Fruit fly (Drosophila melanogaster) whole organism, embryonic: Measurements from ENCODE around the gene ECSIT.
A peak's percentile ranks its signal among the peaks of the same experiment; 100 is the strongest.

Source experiments
- Asciz ChIP-seq: fragments of 200-800 bp; sonication (Bioruptor generic); optimal IDR thresholded peaks from 2 replicates; lab custom pipeline; 2017; ENCODE audit warnings: missing biosample characterization, mild to moderate bottlenecking, missing genetic modification characterization, missing genetic modification reagents
- B-H1 ChIP-seq: fragments of 200-800 bp; sonication (Bioruptor generic); IDR thresholded peaks from 3 replicates; pipeline ENCODE4 v1.3.6; 2022; ENCODE audit warnings: missing biosample characterization, missing genetic modification characterization
- CG10274 ChIP-seq: fragments of 200-800 bp; sonication (Bioruptor generic); optimal IDR thresholded peaks from 3 replicates; lab custom pipeline; 2017; ENCODE audit warnings: missing biosample characterization, mild to moderate bottlenecking, missing genetic modification characterization
- CG10321 ChIP-seq: fragments of 200-800 bp; sonication (Bioruptor generic); IDR thresholded peaks from 2 replicates; pipeline ENCODE4 v1.3.6; 2022; ENCODE audit warnings: missing biosample characterization, missing genetic modification characterization
- CG10431 ChIP-seq: fragments of 200-800 bp; sonication (Bioruptor generic); optimal IDR thresholded peaks from 3 replicates; lab custom pipeline; 2018; ENCODE audit warnings: missing biosample characterization, mild to moderate bottlenecking, missing genetic modification characterization
- CG10959 ChIP-seq: fragments of 200-800 bp; sonication (Bioruptor generic); IDR thresholded peaks from 2 replicates; pipeline ENCODE4 v1.3.6; 2022; ENCODE audit warnings: missing biosample characterization, missing genetic modification characterization
- CG11560 ChIP-seq: fragments of 200-800 bp; sonication (Bioruptor generic); IDR thresholded peaks from 3 replicates; pipeline ENCODE4 v1.3.6; 2022; ENCODE audit warnings: missing biosample characterization, missing genetic modification characterization
- CG13894 ChIP-seq: fragments of 200-800 bp; sonication (Bioruptor generic); optimal IDR thresholded peaks from 3 replicates; lab custom pipeline; 2018; ENCODE audit warnings: missing biosample characterization, mild to moderate bottlenecking, missing genetic modification characterization, moderate library complexity
- CG14667 ChIP-seq: fragments of 200-800 bp; sonication (Bioruptor generic); IDR thresholded peaks from 2 replicates; pipeline ENCODE4 v1.3.6; 2022; ENCODE audit warnings: missing biosample characterization, missing genetic modification characterization
- CG1529 ChIP-seq: fragments of 200-800 bp; sonication (Bioruptor generic); optimal IDR thresholded peaks from 3 replicates; lab custom pipeline; 2018; ENCODE audit warnings: missing biosample characterization, missing genetic modification characterization
- CG15479 ChIP-seq: fragments of 200-800 bp; sonication (Bioruptor generic); optimal IDR thresholded peaks from 3 replicates; lab custom pipeline; 2019; ENCODE audit warnings: missing biosample characterization, mild to moderate bottlenecking, missing genetic modification characterization, moderate library complexity
- CG17568 ChIP-seq: fragments of 200-800 bp; sonication (Bioruptor generic); optimal IDR thresholded peaks from 2 replicates; lab custom pipeline; 2018; ENCODE audit warnings: missing biosample characterization, mild to moderate bottlenecking, missing genetic modification characterization, moderate library complexity
- CG18764 ChIP-seq: fragments of 200-800 bp; sonication (Bioruptor generic); optimal IDR thresholded peaks from 3 replicates; lab custom pipeline; 2016; ENCODE audit warnings: missing biosample characterization, missing genetic modification characterization
- CG2199 ChIP-seq: fragments of 200-800 bp; sonication (Bioruptor generic); IDR thresholded peaks from 3 replicates; pipeline ENCODE4 v1.3.6; 2022; ENCODE audit warnings: missing biosample characterization, missing genetic modification characterization
- CG30020 ChIP-seq: fragments of 200-800 bp; optimal IDR thresholded peaks from 2 replicates; lab custom pipeline; 2019; ENCODE audit warnings: missing biosample characterization, mild to moderate bottlenecking, missing genetic modification characterization, moderate library complexity
- CG33557 ChIP-seq: fragments of 200-800 bp; sonication (Bioruptor generic); optimal IDR thresholded peaks from 2 replicates; lab custom pipeline; 2019; ENCODE audit warnings: missing biosample characterization, mild to moderate bottlenecking, missing genetic modification characterization, moderate library complexity
- CG4282 ChIP-seq: fragments of 200-800 bp; sonication (Bioruptor generic); optimal IDR thresholded peaks from 2 replicates; lab custom pipeline; 2016; ENCODE audit warnings: missing biosample characterization, missing genetic modification characterization
- CG6254 ChIP-seq: fragments of 200-800 bp; sonication (Bioruptor generic); optimal IDR thresholded peaks from 3 replicates; lab custom pipeline; 2017; ENCODE audit warnings: mild to moderate bottlenecking, missing biosample characterization, missing genetic modification reagents, missing genetic modification characterization
- CG6791 ChIP-seq: fragments of 200-800 bp; sonication (Bioruptor generic); IDR thresholded peaks from 3 replicates; pipeline ENCODE4 v1.3.6; 2022; ENCODE audit warnings: missing biosample characterization, missing genetic modification characterization; ENCODE audit not compliant: partially characterized antibody
- CG7357 ChIP-seq: fragments of 200-800 bp; sonication (Bioruptor generic); IDR thresholded peaks from 3 replicates; pipeline ENCODE4 v1.3.6; 2022; ENCODE audit warnings: missing biosample characterization, missing genetic modification characterization
- CG7786 ChIP-seq: fragments of 200-800 bp; sonication (Bioruptor generic); optimal IDR thresholded peaks from 2 replicates; lab custom pipeline; 2016; ENCODE audit warnings: missing biosample characterization, missing genetic modification characterization
- CG8281 ChIP-seq: fragments of 200-800 bp; sonication (Bioruptor generic); optimal IDR thresholded peaks from 2 replicates; lab custom pipeline; 2018; ENCODE audit warnings: missing biosample characterization, mild to moderate bottlenecking, missing genetic modification characterization, moderate library complexity
- CG9797 ChIP-seq: fragments of 200-800 bp; sonication (Bioruptor generic); optimal IDR thresholded peaks from 3 replicates; lab custom pipeline; 2018; ENCODE audit warnings: missing biosample characterization, mild to moderate bottlenecking, missing genetic modification characterization
- CkIIα-i1 ChIP-seq: fragments of 200-800 bp; sonication (Bioruptor generic); IDR thresholded peaks from 2 replicates; pipeline ENCODE4 v1.3.6; 2022; ENCODE audit warnings: missing biosample characterization, missing genetic modification characterization
- D ChIP-seq, 2 experiments: fragments of 200-800 bp in 1 of 2; fragments of >200 bp in 1 of 2; sonication (Bioruptor generic) in 1 of 2; optimal IDR thresholded peaks; 2 replicates in 1 of 2; 3 replicates in 1 of 2; lab custom pipeline; 2017; ENCODE audit warnings: mild to moderate bottlenecking in 1 of 2, missing biosample characterization in 1 of 2, missing genetic modification characterization in 1 of 2, missing genetic modification reagents in 1 of 2
- D19B ChIP-seq: fragments of 200-800 bp; sonication (Bioruptor generic); optimal IDR thresholded peaks from 2 replicates; lab custom pipeline; 2017; ENCODE audit warnings: missing biosample characterization, mild to moderate bottlenecking, missing genetic modification characterization
- Dek ChIP-seq: fragments of 200-800 bp; sonication (Bioruptor generic); optimal IDR thresholded peaks from 3 replicates; lab custom pipeline; 2019; ENCODE audit warnings: missing biosample characterization, mild to moderate bottlenecking, missing genetic modification characterization, moderate library complexity
- Dll ChIP-seq: fragments of 200-800 bp; sonication (Bioruptor generic); IDR thresholded peaks from 4 replicates; pipeline ENCODE4 v1.3.6; 2022; ENCODE audit warnings: missing biosample characterization, missing genetic modification characterization; ENCODE audit not compliant: partially characterized antibody
- MTF-1 ChIP-seq: fragments of 200-800 bp; sonication (Bioruptor generic); optimal IDR thresholded peaks from 2 replicates; lab custom pipeline; 2018; ENCODE audit warnings: missing biosample characterization, mild to moderate bottlenecking, missing genetic modification characterization, borderline replicate concordance
- Meics ChIP-seq: fragments of 200-800 bp; sonication (Bioruptor generic); optimal IDR thresholded peaks from 2 replicates; lab custom pipeline; 2017; ENCODE audit warnings: missing biosample characterization, mild to moderate bottlenecking, missing genetic modification characterization
- Oli ChIP-seq: fragments of 200-800 bp; sonication (Bioruptor generic); optimal IDR thresholded peaks from 2 replicates; lab custom pipeline; 2018; ENCODE audit warnings: missing biosample characterization, mild to moderate bottlenecking, missing genetic modification characterization, moderate library complexity
- Opbp ChIP-seq: fragments of 200-800 bp; sonication (Bioruptor generic); IDR thresholded peaks from 3 replicates; pipeline ENCODE4 v1.3.6; 2022; ENCODE audit warnings: missing biosample characterization, missing genetic modification characterization; ENCODE audit not compliant: partially characterized antibody
- Xbp1 ChIP-seq: fragments of 200-800 bp; sonication (Bioruptor generic); optimal IDR thresholded peaks from 3 replicates; lab custom pipeline; 2016; ENCODE audit warnings: missing biosample characterization, mild to moderate bottlenecking, missing genetic modification characterization
- amos ChIP-seq: fragments of 200-800 bp; sonication (Bioruptor generic); IDR thresholded peaks from 2 replicates; pipeline ENCODE4 v1.3.6; 2022; ENCODE audit warnings: missing biosample characterization, missing genetic modification characterization; ENCODE audit not compliant: partially characterized antibody
- bsh ChIP-seq, 2 experiments: fragments of 200-800 bp; sonication (Bioruptor generic); optimal IDR thresholded peaks; 2 replicates each; lab custom pipeline; 2017 to 2018; ENCODE audit warnings: mild to moderate bottlenecking in 2 of 2, missing biosample characterization in 2 of 2, missing genetic modification characterization in 2 of 2, moderate library complexity in 1 of 2
- ci ChIP-seq: fragments of 200-800 bp; sonication (Bioruptor generic); IDR thresholded peaks from 3 replicates; pipeline ENCODE4 v1.3.6; 2022; ENCODE audit warnings: missing biosample characterization, missing genetic modification characterization
- dpn ChIP-seq, 2 experiments: fragments of 200-800 bp; sonication (Bioruptor generic); optimal IDR thresholded peaks; 3 replicates each; lab custom pipeline; 2016; ENCODE audit warnings: missing biosample characterization in 2 of 2, missing genetic modification characterization in 2 of 2
- eyg ChIP-seq: fragments of 200-800 bp; sonication (Bioruptor generic); optimal IDR thresholded peaks from 3 replicates; lab custom pipeline; 2016; ENCODE audit warnings: missing biosample characterization, missing genetic modification characterization
- ham ChIP-seq: fragments of 200-800 bp; sonication (Bioruptor generic); IDR thresholded peaks from 2 replicates; pipeline ENCODE4 v1.3.6; 2022; ENCODE audit warnings: missing biosample characterization, missing genetic modification characterization
- ind ChIP-seq: fragments of 200-800 bp; sonication (Bioruptor generic); optimal IDR thresholded peaks from 3 replicates; lab custom pipeline; 2016; ENCODE audit warnings: missing biosample characterization, missing genetic modification characterization
- insv ChIP-seq, 2 experiments: fragments of 200-800 bp; sonication (Bioruptor generic); optimal IDR thresholded peaks; 3 replicates each; lab custom pipeline; 2016 to 2018; ENCODE audit warnings: missing biosample characterization in 2 of 2, missing genetic modification characterization in 2 of 2
- klu ChIP-seq: fragments of 200-800 bp; sonication (Bioruptor generic); IDR thresholded peaks from 2 replicates; pipeline ENCODE4 v1.3.6; 2022; ENCODE audit warnings: missing biosample characterization, missing genetic modification characterization
- lov ChIP-seq, 2 experiments: fragments of 200-800 bp in 1 of 2; fragments of >200 bp in 1 of 2; sonication (Bioruptor generic) in 1 of 2; IDR thresholded peaks in 1 of 2; optimal IDR thresholded peaks in 1 of 2; 2 replicates in 1 of 2; 3 replicates in 1 of 2; pipeline versions ENCODE4 v1.3.6 to Lab custom; 2017 to 2022; ENCODE audit warnings: missing biosample characterization in 1 of 2, missing genetic modification characterization in 1 of 2
- phol ChIP-seq: fragments of 200-800 bp; sonication (Bioruptor generic); optimal IDR thresholded peaks from 3 replicates; lab custom pipeline; 2018; ENCODE audit warnings: missing biosample characterization, mild to moderate bottlenecking, missing genetic modification characterization, moderate library complexity
- pros ChIP-seq: fragments of 200-800 bp; sonication (Bioruptor generic); optimal IDR thresholded peaks from 3 replicates; lab custom pipeline; 2019; ENCODE audit warnings: missing biosample characterization, mild to moderate bottlenecking, missing genetic modification characterization, moderate library complexity
- sob ChIP-seq: fragments of 200-800 bp; sonication (Bioruptor generic); IDR thresholded peaks from 2 replicates; pipeline ENCODE4 v1.3.6; 2022; ENCODE audit warnings: missing biosample characterization, missing genetic modification characterization
- tna ChIP-seq: fragments of 200-800 bp; sonication (Bioruptor generic); IDR thresholded peaks from 2 replicates; pipeline ENCODE4 v1.3.6; 2022; ENCODE audit warnings: missing biosample characterization, missing genetic modification characterization; ENCODE audit not compliant: partially characterized antibody
- twi ChIP-seq: fragments of 200-800 bp; optimal IDR thresholded peaks from 2 replicates; lab custom pipeline; 2019; ENCODE audit warnings: missing biosample characterization, mild to moderate bottlenecking, missing genetic modification characterization, moderate library complexity
- vnd ChIP-seq: fragments of 200-800 bp; sonication (Bioruptor generic); IDR thresholded peaks from 3 replicates; pipeline ENCODE4 v1.3.6; 2022; ENCODE audit warnings: missing biosample characterization, missing genetic modification characterization; ENCODE audit not compliant: partially characterized antibody
- yki ChIP-seq: fragments of >200 bp; optimal IDR thresholded peaks from 3 replicates; lab custom pipeline; 2018

The ECSIT gene

DNA sequence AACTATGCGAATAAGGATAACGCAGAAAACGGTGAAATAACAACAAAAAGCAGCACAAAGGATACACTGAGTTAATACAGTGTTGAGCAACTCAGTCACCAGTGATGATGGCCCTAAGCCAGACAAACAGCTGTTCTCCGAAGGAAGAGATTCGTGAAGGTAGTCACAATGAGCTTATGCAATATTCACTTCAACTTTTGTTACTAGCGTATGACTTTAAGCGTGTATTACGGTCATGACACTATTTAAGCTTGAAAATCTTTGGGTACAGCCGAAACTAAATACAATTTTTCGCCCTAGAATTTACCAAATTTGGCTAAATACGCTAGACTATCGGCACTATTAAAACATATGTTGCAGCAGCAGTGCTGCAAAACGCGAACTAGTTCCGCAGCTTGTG is at the start of gene ECSIT, which contains the start of gene disp:
Gene ECSIT (plus strand): TSS at position 371 of the 400 bp plus-strand sequence.
Gene disp (minus strand): TSS at position 97 of the 400 bp plus-strand sequence.
- TF ChIP-seq Asciz (GFP tag; lab: Kevin White, UChicago) (no peak), dpn (GFP tag; optimal IDR thresholded peaks at IDR 0.05; lab: Kevin White, UChicago) (no peak), ham (GFP tag; lab: Robert Waterston, UW) (no peak), Opbp (GFP tag; lab: Robert Waterston, UW) (no peak), twi (no peak), CG30020 (tag; lab: Kevin White, UChicago) (no peak), klu (GFP tag; lab: Robert Waterston, UW) (no peak), CG7357 (GFP tag; lab: Robert Waterston, UW) (no peak), CG18764 (GFP tag; lab: Kevin White, UChicago) (peak; percentile 11), vnd (GFP tag; lab: Robert Waterston, UW) (no peak), CG14667 (GFP tag; lab: Robert Waterston, UW) (no peak), CG10321 (GFP tag; lab: Robert Waterston, UW) (no peak), CG10274 (GFP tag; lab: Kevin White, UChicago) (no peak), insv (GFP tag; optimal IDR thresholded peaks at IDR 0.05; lab: Kevin White, UChicago) (no peak), CG11560 (tag; lab: Robert Waterston, UW) (no peak), CG8281 (tag; lab: Kevin White, UChicago) (no peak), pros (GFP tag; lab: Kevin White, UChicago) (no peak), CG4282 (GFP tag; lab: Kevin White, UChicago) (no peak), CG10431 (no peak), Oli (tag; lab: Kevin White, UChicago) (peak; percentile 58), CG1529 (GFP tag; lab: Kevin White, UChicago) (no peak), CG6254 (GFP tag; lab: Kevin White, UChicago) (no peak), CG7786 (GFP tag; lab: Kevin White, UChicago) (peak; percentile 45), CG10959 (GFP tag; lab: Robert Waterston, UW) (no peak), CG13894 (no peak), ind (GFP tag; lab: Kevin White, UChicago) (peak; percentile 43), CG17568 (GFP tag; lab: Kevin White, UChicago) (no peak), sob (GFP tag; lab: Robert Waterston, UW) (no peak), ci (no peak), CG2199 (GFP tag; lab: Robert Waterston, UW) (no peak), B-H1 (no peak), CG33557 (GFP tag; lab: Kevin White, UChicago) (peak; percentile 21), D (optimal IDR thresholded peaks at IDR 0.05; lab: Kevin White, UChicago) (no peak), D (GFP tag; optimal IDR thresholded peaks at IDR 0.05; lab: Kevin White, UChicago) (no peak), Dek (no peak), lov (optimal IDR thresholded peaks at IDR 0.05; lab: Kevin White, UChicago) (no peak), lov (GFP tag; IDR thresholded peaks at IDR 0.05; lab: Robert Waterston, UW) (no peak), CG9797 (GFP tag; lab: Kevin White, UChicago) (peak; percentile 7), bsh (GFP tag; optimal IDR thresholded peaks at IDR 0.05; lab: Kevin White, UChicago) (no peak), CG6791 (no peak), eyg (GFP tag; lab: Kevin White, UChicago) (no peak), Meics (GFP tag; lab: Kevin White, UChicago) (no peak), CG15479 (GFP tag; lab: Kevin White, UChicago) (no peak), CkIIα-i1 (no peak), D19B (GFP tag; lab: Kevin White, UChicago) (no peak), Dll (GFP tag; lab: Robert Waterston, UW) (no peak), amos (no peak), Xbp1 (GFP tag; lab: Kevin White, UChicago) (peak; percentile 33), MTF-1 (no peak), tna (no peak), yki (lab: Kevin White, UChicago) (no peak), phol (tag; lab: Kevin White, UChicago) (no peak)
